Fruit fly (Drosophila melanogaster) whole organism, prepupa: ENCODE results near the gene CG32554.

ENCODE experiments used
- CG10631 ChIP-seq: fragments of 200-800 bp; sonication (Bioruptor generic); optimal IDR thresholded peaks from 2 replicates; lab custom pipeline; 2016; ENCODE audit warnings: missing biosample characterization, missing genetic modification characterization
- CG10669 ChIP-seq: fragments of 200-800 bp; sonication (Bioruptor generic); optimal IDR thresholded peaks from 3 replicates; lab custom pipeline; 2018; ENCODE audit warnings: missing biosample characterization, mild to moderate bottlenecking, missing genetic modification characterization, moderate library complexity
- CG11902 ChIP-seq: fragments of 200-800 bp; sonication (Bioruptor generic); optimal IDR thresholded peaks from 3 replicates; lab custom pipeline; 2016; ENCODE audit warnings: missing biosample characterization, missing genetic modification characterization
- CG15336 ChIP-seq: fragments of 200-800 bp; sonication (Bioruptor generic); IDR thresholded peaks from 2 replicates; pipeline ENCODE4 v1.3.6; 2022; ENCODE audit warnings: missing biosample characterization, missing genetic modification characterization
- CG3032 ChIP-seq: fragments of 200-800 bp; optimal IDR thresholded peaks from 2 replicates; lab custom pipeline; 2019; ENCODE audit warnings: missing biosample characterization, mild to moderate bottlenecking, missing genetic modification characterization, moderate library complexity
- CG31627 ChIP-seq: fragments of 200-800 bp; sonication (Bioruptor generic); optimal IDR thresholded peaks from 3 replicates; lab custom pipeline; 2016; ENCODE audit warnings: missing biosample characterization, missing genetic modification characterization
- CG32006 ChIP-seq: fragments of 200-800 bp; sonication (Bioruptor generic); optimal IDR thresholded peaks from 3 replicates; lab custom pipeline; 2017; ENCODE audit warnings: missing biosample characterization, mild to moderate bottlenecking, missing genetic modification characterization
- CG34406 ChIP-seq: fragments of 200-800 bp; sonication (Bioruptor generic); optimal IDR thresholded peaks from 3 replicates; lab custom pipeline; 2016; ENCODE audit warnings: missing biosample characterization, missing genetic modification characterization
- CG3919 ChIP-seq: fragments of 200-800 bp; sonication (Bioruptor generic); optimal IDR thresholded peaks from 3 replicates; lab custom pipeline; 2016; ENCODE audit warnings: missing biosample characterization, missing genetic modification characterization
- CG4318 ChIP-seq: fragments of 200-800 bp; sonication (Bioruptor generic); optimal IDR thresholded peaks from 3 replicates; lab custom pipeline; 2017; ENCODE audit warnings: missing biosample characterization, mild to moderate bottlenecking, missing genetic modification characterization
- CG6163 ChIP-seq: fragments of 200-800 bp; sonication (Bioruptor generic); IDR thresholded peaks from 3 replicates; pipeline ENCODE4 v1.3.6; 2022; ENCODE audit warnings: missing biosample characterization, missing genetic modification characterization
- CG6276 ChIP-seq: fragments of 200-800 bp; sonication (Bioruptor generic); optimal IDR thresholded peaks from 2 replicates; lab custom pipeline; 2017; ENCODE audit warnings: missing biosample characterization, mild to moderate bottlenecking, missing genetic modification characterization
- CG6792 ChIP-seq: fragments of 200-800 bp; sonication (Bioruptor generic); optimal IDR thresholded peaks from 3 replicates; lab custom pipeline; 2016; ENCODE audit warnings: missing biosample characterization, missing genetic modification characterization
- CG6808 ChIP-seq: fragments of 200-800 bp; sonication (Bioruptor generic); optimal IDR thresholded peaks from 3 replicates; lab custom pipeline; 2017; ENCODE audit warnings: missing biosample characterization, missing genetic modification characterization, mild to moderate bottlenecking, moderate library complexity, missing genetic modification reagents
- CG6854 ChIP-seq: fragments of 200-800 bp; sonication (Bioruptor generic); optimal IDR thresholded peaks from 2 replicates; lab custom pipeline; 2017; ENCODE audit warnings: missing biosample characterization, mild to moderate bottlenecking, missing genetic modification characterization
- CG8119 ChIP-seq: fragments of 200-800 bp; sonication (Bioruptor generic); IDR thresholded peaks from 3 replicates; pipeline ENCODE4 v1.3.6; 2022; ENCODE audit warnings: missing biosample characterization, missing genetic modification characterization
- CG8319 ChIP-seq: fragments of 200-800 bp; sonication (Bioruptor generic); optimal IDR thresholded peaks from 3 replicates; lab custom pipeline; 2016; ENCODE audit warnings: missing biosample characterization, missing genetic modification characterization
- CG8632 ChIP-seq: fragments of 200-800 bp; sonication (Bioruptor generic); optimal IDR thresholded peaks from 3 replicates; lab custom pipeline; 2016; ENCODE audit warnings: missing biosample characterization, missing genetic modification characterization
- Eip75B ChIP-seq: fragments of 200-800 bp; sonication (Bioruptor generic); optimal IDR thresholded peaks from 3 replicates; lab custom pipeline; 2016; ENCODE audit warnings: missing biosample characterization, missing genetic modification characterization
- Eip78C ChIP-seq: fragments of 200-800 bp; sonication (Bioruptor generic); peaks from one replicate; lab custom pipeline; 2016; ENCODE audit warnings: missing biosample characterization, missing genetic modification characterization
- Eip93F ChIP-seq: fragments of 200-800 bp; sonication (Bioruptor generic); optimal IDR thresholded peaks from 2 replicates; lab custom pipeline; 2016; ENCODE audit warnings: missing biosample characterization, mild to moderate bottlenecking, missing genetic modification characterization
- Hr38 ChIP-seq: sonication (Bioruptor generic); optimal IDR thresholded peaks from 2 replicates; lab custom pipeline; 2016; ENCODE audit warnings: missing biosample characterization, missing genetic modification characterization
- Hr39 ChIP-seq: fragments of 200-800 bp; sonication (Bioruptor generic); optimal IDR thresholded peaks from 2 replicates; lab custom pipeline; 2016; ENCODE audit warnings: missing biosample characterization, missing genetic modification characterization
- Hr4 ChIP-seq: fragments of 200-800 bp; sonication (Bioruptor generic); optimal IDR thresholded peaks from 3 replicates; lab custom pipeline; 2016; ENCODE audit warnings: missing biosample characterization, missing genetic modification characterization
- Lpt ChIP-seq: fragments of 200-800 bp; sonication (Bioruptor generic); optimal IDR thresholded peaks from 3 replicates; lab custom pipeline; 2016; ENCODE audit warnings: missing biosample characterization, missing genetic modification characterization
- Met ChIP-seq: fragments of 200-800 bp; sonication (Bioruptor generic); optimal IDR thresholded peaks from 3 replicates; lab custom pipeline; 2016; ENCODE audit warnings: missing biosample characterization, missing genetic modification characterization
- OdsH ChIP-seq: fragments of 200-800 bp; sonication (Bioruptor generic); optimal IDR thresholded peaks from 3 replicates; lab custom pipeline; 2016; ENCODE audit warnings: missing biosample characterization, missing genetic modification characterization
- Sox102F ChIP-seq: fragments of 200-800 bp; sonication (Bioruptor generic); optimal IDR thresholded peaks from 2 replicates; lab custom pipeline; 2016; ENCODE audit warnings: missing biosample characterization, mild to moderate bottlenecking, missing genetic modification characterization
- Sox15 ChIP-seq: fragments of 200-800 bp; sonication (Bioruptor generic); optimal IDR thresholded peaks from 3 replicates; lab custom pipeline; 2016; ENCODE audit warnings: missing biosample characterization, missing genetic modification characterization
- achi ChIP-seq: fragments of 200-800 bp; sonication (Bioruptor generic); optimal IDR thresholded peaks from 3 replicates; lab custom pipeline; 2016; ENCODE audit warnings: missing biosample characterization, missing genetic modification characterization
- acj6 ChIP-seq: fragments of 200-800 bp; sonication (Bioruptor generic); optimal IDR thresholded peaks from 3 replicates; lab custom pipeline; 2016; ENCODE audit warnings: missing biosample characterization, missing genetic modification characterization
- cyc ChIP-seq: fragments of 200-800 bp; sonication (Bioruptor generic); optimal IDR thresholded peaks from 3 replicates; lab custom pipeline; 2016; ENCODE audit warnings: missing biosample characterization, missing genetic modification characterization
- dac ChIP-seq: fragments of 200-800 bp; sonication (Bioruptor generic); optimal IDR thresholded peaks from 2 replicates; lab custom pipeline; 2017; ENCODE audit warnings: missing biosample characterization, mild to moderate bottlenecking, missing genetic modification characterization
- dsx ChIP-seq: fragments of 200-800 bp; optimal IDR thresholded peaks from 3 replicates; lab custom pipeline; 2019; ENCODE audit warnings: missing biosample characterization, mild to moderate bottlenecking, missing genetic modification characterization, moderate library complexity; ENCODE audit not compliant: poor library complexity, severe bottlenecking
- eg ChIP-seq: fragments of 200-800 bp; sonication (Bioruptor generic); IDR thresholded peaks from 3 replicates; pipeline ENCODE4 v1.3.6; 2022; ENCODE audit warnings: missing biosample characterization, missing genetic modification characterization
- fd85E ChIP-seq: fragments of 200-800 bp; sonication (Bioruptor generic); optimal IDR thresholded peaks from 3 replicates; lab custom pipeline; 2016; ENCODE audit warnings: missing biosample characterization, missing genetic modification characterization
- fkh ChIP-seq: fragments of 200-800 bp; sonication (Bioruptor generic); optimal IDR thresholded peaks from 3 replicates; lab custom pipeline; 2017; ENCODE audit warnings: missing biosample characterization, mild to moderate bottlenecking, missing genetic modification characterization, moderate library complexity
- net ChIP-seq: fragments of 200-800 bp; sonication (Bioruptor generic); optimal IDR thresholded peaks from 3 replicates; lab custom pipeline; 2016; ENCODE audit warnings: missing biosample characterization, missing genetic modification characterization
- pdm3 ChIP-seq: fragments of 200-800 bp; sonication (Bioruptor generic); optimal IDR thresholded peaks from 3 replicates; lab custom pipeline; 2016; ENCODE audit warnings: missing biosample characterization, missing genetic modification characterization
- salr ChIP-seq, 2 experiments: fragments of 200-800 bp; sonication (Bioruptor generic); optimal IDR thresholded peaks; 3 replicates each; lab custom pipeline; 2016 to 2018; ENCODE audit warnings: missing biosample characterization in 2 of 2, missing genetic modification characterization in 2 of 2, mild to moderate bottlenecking in 1 of 2
- spab ChIP-seq: fragments of 200-800 bp; sonication (Bioruptor generic); optimal IDR thresholded peaks from 2 replicates; lab custom pipeline; 2017; ENCODE audit warnings: missing biosample characterization, mild to moderate bottlenecking, missing genetic modification characterization, missing genetic modification reagents
- ss ChIP-seq, 2 experiments: fragments of 200-800 bp; sonication (Bioruptor generic); optimal IDR thresholded peaks; 2 replicates in 1 of 2; 3 replicates in 1 of 2; lab custom pipeline; 2017 to 2018; ENCODE audit warnings: mild to moderate bottlenecking in 2 of 2, missing biosample characterization in 2 of 2, missing genetic modification characterization in 2 of 2, moderate library complexity in 1 of 2
- svp ChIP-seq: fragments of 200-800 bp; sonication (Bioruptor generic); peaks from one replicate; lab custom pipeline; 2016; ENCODE audit warnings: missing biosample characterization, missing genetic modification characterization
- vri ChIP-seq: fragments of 200-800 bp; sonication (Bioruptor generic); optimal IDR thresholded peaks from 3 replicates; lab custom pipeline; 2016; ENCODE audit warnings: missing biosample characterization, mild to moderate bottlenecking, missing genetic modification characterization

The CG32554 gene

DNA sequence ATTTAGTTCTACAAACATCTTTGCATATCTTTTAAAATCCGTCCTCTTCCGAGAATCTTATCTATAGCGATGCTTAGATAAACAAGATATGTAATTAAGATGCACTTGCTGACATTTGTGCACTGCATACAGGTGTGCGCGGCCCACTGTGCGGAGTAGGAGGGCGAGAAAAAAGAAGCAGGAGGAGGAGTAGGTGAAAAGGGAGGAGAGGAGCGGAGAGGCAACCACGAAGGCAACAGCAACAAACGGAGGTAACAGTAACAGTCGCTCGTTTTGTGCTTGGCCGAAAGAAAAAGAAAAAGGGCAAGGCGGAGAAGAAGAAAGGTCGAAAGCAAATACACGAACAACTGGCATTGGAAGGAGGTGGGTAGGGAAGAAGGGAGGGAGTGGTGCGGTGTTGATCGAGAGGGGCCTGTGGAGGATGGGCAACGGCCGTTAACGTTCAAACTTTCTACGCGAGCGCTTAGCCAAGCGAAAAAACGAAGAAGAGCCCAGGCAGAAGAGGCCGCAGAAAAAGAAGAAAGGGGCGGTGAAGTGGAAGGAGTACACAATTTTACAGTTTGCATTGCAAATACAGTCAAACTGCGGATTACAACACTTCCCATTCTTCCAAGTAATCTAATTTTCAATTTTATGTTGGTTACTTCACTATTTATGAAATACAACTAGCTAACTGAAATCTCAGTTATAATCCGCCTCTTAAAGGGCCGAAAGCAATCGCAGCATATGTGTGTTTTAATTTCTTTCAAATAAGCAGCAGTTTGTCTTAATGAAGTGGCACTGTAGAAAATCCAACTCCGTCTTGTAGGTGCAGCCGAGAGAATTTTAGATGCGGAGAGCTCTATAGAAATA is 20.1 kb downstream of the CG32554 start:
- TF ChIP-seq achi (GFP tag; lab: Kevin White, UChicago) (peak; percentile 9), fkh (GFP tag; lab: Kevin White, UChicago) (peak; percentile 10), CG4318 (peak; percentile 6), CG3919 (GFP tag; lab: Kevin White, UChicago) (no peak), acj6 (GFP tag; lab: Kevin White, UChicago) (no peak), CG32006 (peak; percentile 53), Sox102F (no peak), CG10669 (GFP tag; lab: Kevin White, UChicago) (no peak), CG15336 (GFP tag; lab: Robert Waterston, UW) (peak; percentile 57), Lpt (GFP tag; lab: Kevin White, UChicago) (peak; percentile 20), pdm3 (GFP tag; lab: Kevin White, UChicago) (peak; percentile 6), OdsH (GFP tag; lab: Kevin White, UChicago) (peak; percentile 56), CG6808 (GFP tag; lab: Kevin White, UChicago) (no peak), Eip78C (GFP tag; lab: Kevin White, UChicago) (peak; percentile 39), Eip75B (GFP tag; lab: Kevin White, UChicago) (no peak), Hr4 (peak; percentile 21), CG6792 (GFP tag; lab: Kevin White, UChicago) (no peak), CG8319 (GFP tag; lab: Kevin White, UChicago) (no peak), CG3032 (tag; lab: Kevin White, UChicago) (no peak), CG10631 (GFP tag; lab: Kevin White, UChicago) (no peak), Eip93F (GFP tag; lab: Kevin White, UChicago) (no peak), dac (GFP tag; lab: Kevin White, UChicago) (peak; percentile 22), spab (GFP tag; lab: Kevin White, UChicago) (no peak), CG6276 (GFP tag; lab: Kevin White, UChicago) (peak; percentile 19), Sox15 (GFP tag; lab: Kevin White, UChicago) (no peak), CG6163 (GFP tag; lab: Robert Waterston, UW) (0 out of 3 replicates have a peak, but pooled peaks have one; percentile 35), CG31627 (no peak), Met (peak; percentile 9), svp (GFP tag; lab: Kevin White, UChicago) (peak; percentile 65), CG8119 (peak; percentile 39; the same call in 1 of the 3 replicates)
- TF ChIP-seq, all 60 proteins: peak for 16

DNA sequence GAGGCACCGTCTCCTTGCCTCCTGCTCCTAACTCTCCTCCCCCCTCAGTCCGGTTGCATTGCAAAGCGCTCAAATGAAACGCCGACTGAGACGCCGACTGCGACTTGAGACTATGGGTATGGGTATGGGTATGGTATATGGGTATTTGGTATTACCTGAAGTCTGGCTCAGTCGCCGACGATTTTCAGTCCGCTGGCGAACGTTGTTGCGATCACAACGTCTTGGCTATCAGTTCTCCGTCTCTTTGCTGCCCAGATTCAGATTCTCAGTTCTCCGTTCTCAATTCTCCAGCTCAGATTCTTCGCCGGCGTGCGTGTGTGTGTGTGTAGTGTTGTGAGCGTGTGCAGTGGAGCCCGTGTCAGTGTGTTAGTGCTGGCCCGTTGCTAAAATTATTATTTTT is 21.8 kb downstream of the CG32554 start, which contains the start of gene CG6398:
Gene CG6398 (plus strand): TSS at position 185 of the 400 bp plus-strand sequence.
- TF ChIP-seq CG6276 (GFP tag; lab: Kevin White, UChicago) (no peak), ss (GFP tag; optimal IDR thresholded peaks at IDR 0.05; lab: Kevin White, UChicago) (peak in 1 of 2 experiments; percentile 13), dsx (GFP tag; lab: Kevin White, UChicago) (no peak), cyc (no peak)

DNA sequence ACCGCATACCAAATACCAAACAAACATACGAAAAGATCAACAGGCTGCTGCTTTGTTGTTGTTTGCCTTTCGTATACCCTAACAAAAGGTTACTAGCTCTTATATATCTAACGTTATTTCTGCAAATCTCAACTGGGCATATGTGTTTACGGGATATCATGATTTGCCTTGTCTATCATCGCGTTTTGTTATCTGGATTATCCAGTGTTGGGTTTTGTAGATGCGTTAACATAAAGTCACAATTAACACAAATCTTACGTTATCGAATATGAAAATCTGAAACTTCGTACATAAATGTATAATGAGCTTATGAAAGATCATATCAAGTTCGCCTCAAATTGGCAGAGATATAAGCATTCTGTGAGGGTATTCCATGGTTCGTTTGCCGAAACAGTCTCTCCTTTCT is 22.3 kb downstream of the CG32554 start:
- peak; percentile 54 for TF ChIP-seq achi (GFP tag; lab: Kevin White, UChicago)
- TF ChIP-seq fd85E, result no peak
- TF ChIP-seq CG3032 (tag; lab: Kevin White, UChicago), result peak; percentile 53
- peak in 1 of 2 experiments; percentile 42 for TF ChIP-seq ss (GFP tag; optimal IDR thresholded peaks at IDR 0.05; lab: Kevin White, UChicago)
- TF ChIP-seq net, result no peak
- peak; percentile 23 for TF ChIP-seq CG8632 (GFP tag; lab: Kevin White, UChicago)
- no peak for TF ChIP-seq eg (GFP tag; lab: Robert Waterston, UW)
- TF ChIP-seq Hr38 (GFP tag; lab: Kevin White, UChicago), result no peak
- TF ChIP-seq Met, result peak; percentile 50
- peak; percentile 39 for TF ChIP-seq Hr4
- TF ChIP-seq CG15336 (GFP tag; lab: Robert Waterston, UW), result no peak
- TF ChIP-seq CG34406, result peak; percentile 30
- TF ChIP-seq spab (GFP tag; lab: Kevin White, UChicago), result peak; percentile 24
- TF ChIP-seq salr (GFP tag; optimal IDR thresholded peaks at IDR 0.05; lab: Kevin White, UChicago), result peak in 1 of 2 experiments; percentile 12
- no peak for TF ChIP-seq CG11902 (GFP tag; lab: Kevin White, UChicago)
- peak; percentile 63 for TF ChIP-seq CG6808 (GFP tag; lab: Kevin White, UChicago)
- 0 out of 3 replicates have a peak, but pooled peaks have one; percentile 26 for TF ChIP-seq CG8119
- TF ChIP-seq CG31627, result peak; percentile 45
- TF ChIP-seq CG6854 (GFP tag; lab: Kevin White, UChicago), result no peak
- peak; percentile 61 for TF ChIP-seq Eip78C (GFP tag; lab: Kevin White, UChicago)
- peak; percentile 51 for TF ChIP-seq acj6 (GFP tag; lab: Kevin White, UChicago)
- TF ChIP-seq vri, result no peak
- TF ChIP-seq OdsH (GFP tag; lab: Kevin White, UChicago), result peak; percentile 81
- peak; percentile 53 for TF ChIP-seq cyc
- peak; percentile 48 for TF ChIP-seq Hr39 (GFP tag; lab: Kevin White, UChicago)
